Fruit fly (Drosophila melanogaster) whole organism, adult: ENCODE results near the gene mRpL33.

ENCODE experiments used
- CG5204 ChIP-seq: fragments of 200-800 bp; sonication (Bioruptor generic); optimal IDR thresholded peaks from 2 replicates; lab custom pipeline; 2016; ENCODE audit warnings: missing biosample characterization, missing genetic modification characterization
- CG7045 ChIP-seq: fragments of 200-800 bp; sonication (Bioruptor generic); optimal IDR thresholded peaks from 2 replicates; lab custom pipeline; 2017; ENCODE audit warnings: missing biosample characterization, mild to moderate bottlenecking, missing genetic modification characterization
- CG7101 ChIP-seq: fragments of 200-800 bp; sonication (Bioruptor generic); optimal IDR thresholded peaks from 2 replicates; lab custom pipeline; 2018; ENCODE audit warnings: missing biosample characterization, mild to moderate bottlenecking, missing genetic modification characterization, moderate library complexity
- Clk ChIP-seq: fragments of 200-800 bp; sonication (Bioruptor generic); optimal IDR thresholded peaks from 2 replicates; lab custom pipeline; 2017; ENCODE audit warnings: missing biosample characterization, missing genetic modification characterization
- Crg-1 ChIP-seq: fragments of 200-800 bp; sonication (Bioruptor generic); optimal IDR thresholded peaks from 2 replicates; lab custom pipeline; 2016; ENCODE audit warnings: missing biosample characterization, missing genetic modification characterization
- Hr96 ChIP-seq: fragments of 200-800 bp; sonication (Bioruptor generic); optimal IDR thresholded peaks from 2 replicates; lab custom pipeline; 2016; ENCODE audit warnings: missing biosample characterization, missing genetic modification characterization
- Mnt ChIP-seq: fragments of 200-800 bp; sonication (Bioruptor generic); optimal IDR thresholded peaks from 2 replicates; lab custom pipeline; 2016; ENCODE audit warnings: missing biosample characterization, mild to moderate bottlenecking, missing genetic modification characterization
- bab1 ChIP-seq: fragments of 200-800 bp; sonication (Bioruptor generic); optimal IDR thresholded peaks from 3 replicates; lab custom pipeline; 2019; ENCODE audit warnings: missing biosample characterization, mild to moderate bottlenecking, missing genetic modification characterization, moderate library complexity
- cic ChIP-seq: fragments of 200-800 bp; sonication (Bioruptor generic); optimal IDR thresholded peaks from 2 replicates; lab custom pipeline; 2017; ENCODE audit warnings: missing biosample characterization, mild to moderate bottlenecking, missing genetic modification characterization, moderate library complexity
- kay ChIP-seq: fragments of 200-800 bp; sonication (Bioruptor generic); peaks from one replicate; lab custom pipeline; 2016; ENCODE audit warnings: missing biosample characterization, missing genetic modification characterization, borderline replicate concordance
- ovo ChIP-seq: fragments of 200-800 bp; sonication (Bioruptor generic); optimal IDR thresholded peaks from 2 replicates; lab custom pipeline; 2016; ENCODE audit warnings: missing biosample characterization, missing genetic modification characterization
- pad ChIP-seq: fragments of 200-800 bp; sonication (Bioruptor generic); optimal IDR thresholded peaks from 3 replicates; lab custom pipeline; 2017; ENCODE audit warnings: missing biosample characterization, missing genetic modification characterization, mild to moderate bottlenecking, moderate library complexity, missing genetic modification reagents
- tj ChIP-seq: fragments of 200-800 bp; sonication (Bioruptor generic); optimal IDR thresholded peaks from 3 replicates; lab custom pipeline; 2017; ENCODE audit warnings: missing biosample characterization, mild to moderate bottlenecking, missing genetic modification characterization, moderate library complexity
- toe ChIP-seq: fragments of 200-800 bp; sonication (Bioruptor generic); optimal IDR thresholded peaks from 2 replicates; lab custom pipeline; 2016; ENCODE audit warnings: missing biosample characterization, missing genetic modification characterization

- TF ChIP-seq CG7101: no peak
- no peak for TF ChIP-seq Crg-1 (GFP tag; lab: Kevin White, UChicago)
- no peak for TF ChIP-seq Clk (GFP tag; lab: Kevin White, UChicago)
- no peak for TF ChIP-seq CG7045 (GFP tag; lab: Kevin White, UChicago)
- no peak for TF ChIP-seq Mnt (GFP tag; lab: Kevin White, UChicago)
- no peak for TF ChIP-seq ovo
- no peak for TF ChIP-seq cic (GFP tag; lab: Kevin White, UChicago)
- no peak for TF ChIP-seq kay
- no peak for TF ChIP-seq Hr96 (GFP tag; lab: Kevin White, UChicago)
- TF ChIP-seq bab1 (GFP tag; lab: Kevin White, UChicago): no peak
- TF ChIP-seq pad (GFP tag; lab: Kevin White, UChicago): no peak
- TF ChIP-seq toe (GFP tag; lab: Kevin White, UChicago): no peak
- TF ChIP-seq tj (GFP tag; lab: Kevin White, UChicago): no peak
- no peak for TF ChIP-seq CG5204 (GFP tag; lab: Kevin White, UChicago)
These were observed at the start of gene mRpL33 for dm6 chrX:4322131-4322233.
